Worm (Caenorhabditis elegans) whole organism, mixed stage, embryonic: ENCODE results near the gene nep-4.

Experiments used
- M03D4.4 ChIP-seq: sonication (generic microtip); optimal IDR thresholded peaks from 2 replicates; lab custom pipeline; 2017; ENCODE audit warnings: mild to moderate bottlenecking, missing genetic modification characterization, missing compliant biosample characterization
- bed-3 ChIP-seq: fragments of 200-800 bp; sonication (Bioruptor generic); optimal IDR thresholded peaks from 3 replicates; lab custom pipeline; 2018; ENCODE audit warnings: mild to moderate bottlenecking, missing genetic modification characterization, moderate library complexity, missing compliant biosample characterization
- blmp-1 ChIP-seq: fragments of 150-350 bp; optimal IDR thresholded peaks from 2 replicates; lab custom pipeline; 2014; ENCODE audit warnings: missing biosample characterization, missing genetic modification characterization
- ceh-83 ChIP-seq: fragments of 200-800 bp; sonication (Bioruptor generic); optimal IDR thresholded peaks from 2 replicates; lab custom pipeline; 2018; ENCODE audit warnings: mild to moderate bottlenecking, missing genetic modification characterization, missing compliant biosample characterization
- elt-1 ChIP-seq: sonication (generic microtip); optimal IDR thresholded peaks from 2 replicates; lab custom pipeline; 2017; ENCODE audit warnings: missing genetic modification characterization, mild to moderate bottlenecking, missing compliant biosample characterization, antibody characterized with exemption, moderate library complexity, borderline replicate concordance; ENCODE audit not compliant: insufficient read depth
- elt-3 ChIP-seq: fragments of 150-350 bp; optimal IDR thresholded peaks from 2 replicates; lab custom pipeline; 2014; ENCODE audit warnings: missing biosample characterization, missing genetic modification characterization
- flh-1 ChIP-seq: fragments of 200-800 bp; sonication (Bioruptor generic); optimal IDR thresholded peaks from 2 replicates; lab custom pipeline; 2018; ENCODE audit warnings: mild to moderate bottlenecking, missing genetic modification characterization, moderate library complexity, missing compliant biosample characterization
- ham-2 ChIP-seq: fragments of 200-800 bp; sonication (Bioruptor generic); optimal IDR thresholded peaks from 2 replicates; lab custom pipeline; 2018; ENCODE audit warnings: mild to moderate bottlenecking, missing genetic modification characterization, missing compliant biosample characterization
- lin-13 ChIP-seq: fragments of 150-350 bp; optimal IDR thresholded peaks from 2 replicates; lab custom pipeline; 2014; ENCODE audit warnings: missing biosample characterization, missing genetic modification characterization
- lin-32 ChIP-seq: fragments of 200-800 bp; sonication (Bioruptor generic); optimal IDR thresholded peaks from 2 replicates; lab custom pipeline; 2018; ENCODE audit warnings: mild to moderate bottlenecking, missing genetic modification characterization, missing compliant biosample characterization
- mab-5 ChIP-seq: fragments of 150-350 bp; optimal IDR thresholded peaks from 2 replicates; lab custom pipeline; 2014; ENCODE audit warnings: missing biosample characterization, missing genetic modification characterization
- mep-1 ChIP-seq: fragments of 150-350 bp; optimal IDR thresholded peaks from 2 replicates; lab custom pipeline; 2017; ENCODE audit warnings: missing biosample characterization, missing genetic modification reagents, missing genetic modification characterization, inconsistent platforms
- mls-2 ChIP-seq: sonication (generic microtip); optimal IDR thresholded peaks from 2 replicates; lab custom pipeline; 2016; ENCODE audit warnings: mild to moderate bottlenecking, missing genetic modification characterization, moderate library complexity, missing compliant biosample characterization
- nhr-12 ChIP-seq: fragments of 150-350 bp; optimal IDR thresholded peaks from 2 replicates; lab custom pipeline; 2014; ENCODE audit warnings: missing biosample characterization, missing genetic modification characterization
- nhr-76 ChIP-seq: sonication (generic microtip); optimal IDR thresholded peaks from 2 replicates; lab custom pipeline; 2017; ENCODE audit warnings: missing biosample characterization, missing genetic modification characterization
- pha-4 ChIP-seq: fragments of 150-350 bp; optimal IDR thresholded peaks from 2 replicates; lab custom pipeline; 2018; ENCODE audit warnings: missing biosample characterization, missing genetic modification reagents, missing genetic modification characterization
- sptf-1 ChIP-seq: sonication (generic microtip); optimal IDR thresholded peaks from 2 replicates; lab custom pipeline; 2017; ENCODE audit warnings: mild to moderate bottlenecking, missing genetic modification characterization, moderate library complexity, missing compliant biosample characterization
- tbx-8 ChIP-seq: fragments of 200-800 bp; sonication (Bioruptor generic); optimal IDR thresholded peaks from 2 replicates; lab custom pipeline; 2018; ENCODE audit warnings: mild to moderate bottlenecking, missing genetic modification characterization, moderate library complexity, missing compliant biosample characterization
- zip-8 ChIP-seq: fragments of 150-350 bp; optimal IDR thresholded peaks from 2 replicates; lab custom pipeline; 2014; ENCODE audit warnings: missing biosample characterization, missing genetic modification characterization

Gene nep-4

DNA sequence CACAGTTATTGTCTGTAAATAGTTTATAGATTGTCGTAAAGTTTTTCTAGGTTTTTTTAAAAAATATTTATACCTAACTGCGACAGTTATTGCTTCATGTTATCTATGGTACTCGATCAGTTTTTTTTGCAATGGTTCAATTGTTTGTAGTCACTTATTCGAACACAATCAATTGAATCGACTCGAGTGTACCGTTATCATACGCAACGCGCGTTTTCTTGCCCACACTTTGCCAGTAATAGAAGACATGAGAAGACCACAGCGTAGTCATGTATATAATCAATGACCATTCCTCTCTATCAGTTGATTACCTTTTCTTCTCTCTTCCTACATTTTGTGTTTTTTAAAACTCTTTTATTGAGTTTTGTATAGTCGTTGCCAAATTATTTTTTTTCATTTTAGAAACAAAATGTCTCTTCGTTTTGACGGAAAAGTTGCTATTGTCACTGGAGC, 45.2 kb downstream of the nep-4 start, which contains the start of gene dhs-28:
Gene dhs-28 (plus strand): TSS at position 403 of the 453 bp plus-strand sequence.
- no peak for TF ChIP-seq nhr-76 (tag; lab: Kevin White, UChicago)
- TF ChIP-seq M03D4.4 (tag; lab: Kevin White, UChicago) = no peak
- TF ChIP-seq lin-13 (tag; lab: Kevin White, UChicago) = no peak
- no peak for TF ChIP-seq mab-5 (tag; lab: Kevin White, UChicago)
- no peak for TF ChIP-seq pha-4 (tag; lab: Kevin White, UChicago)
- TF ChIP-seq blmp-1 (tag; lab: Kevin White, UChicago) = no peak

DNA sequence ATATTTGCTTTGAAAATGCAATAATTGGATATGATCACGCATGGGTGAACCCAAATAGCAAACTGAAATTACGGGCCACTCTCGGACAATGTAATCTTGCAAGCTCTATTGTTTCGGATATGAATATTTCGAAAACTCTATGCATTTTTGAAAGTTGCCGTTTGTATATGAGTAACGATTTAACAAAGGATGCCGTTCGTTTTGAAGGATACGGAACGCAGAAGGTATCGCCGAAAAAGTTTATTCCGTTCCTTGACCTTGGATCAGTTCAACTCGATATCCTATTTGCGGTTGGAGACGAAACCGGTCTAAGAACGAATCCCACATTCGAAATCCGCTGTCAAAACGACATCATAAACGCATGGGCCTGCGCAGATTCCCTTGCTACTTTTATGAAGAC, 50.2 kb downstream of the nep-4 start:
- TF ChIP-seq lin-32 (GFP tag; lab: Kevin White, UChicago) (no peak), pha-4 (tag; lab: Kevin White, UChicago) (no peak), lin-13 (tag; lab: Kevin White, UChicago) (no peak), ceh-83 (GFP tag; lab: Kevin White, UChicago) (no peak), mab-5 (tag; lab: Kevin White, UChicago) (no peak), mls-2 (no peak), elt-1 (tag; lab: Kevin White, UChicago) (no peak), flh-1 (GFP tag; lab: Kevin White, UChicago) (no peak), ham-2 (GFP tag; lab: Kevin White, UChicago) (no peak), tbx-8 (GFP tag; lab: Kevin White, UChicago) (no peak), nhr-12 (tag; lab: Kevin White, UChicago) (no peak), bed-3 (GFP tag; lab: Kevin White, UChicago) (no peak), zip-8 (tag; lab: Kevin White, UChicago) (no peak), mep-1 (tag; lab: Kevin White, UChicago) (no peak), sptf-1 (no peak), elt-3 (tag; lab: Kevin White, UChicago) (no peak)
